Fruit fly (Drosophila melanogaster) whole organism, pupa: ENCODE results near the gene CG15742.

Experiments used
- CG10348 ChIP-seq: fragments of 200-800 bp; sonication (Bioruptor generic); IDR thresholded peaks from 2 replicates; pipeline ENCODE4 v1.3.6; 2022; ENCODE audit warnings: missing biosample characterization, missing genetic modification characterization
- CG12605 ChIP-seq: fragments of 200-800 bp; sonication (Bioruptor generic); IDR thresholded peaks from 2 replicates; pipeline ENCODE4 v1.3.6; 2022; ENCODE audit warnings: missing biosample characterization, missing genetic modification characterization
- CG13204 ChIP-seq: fragments of 200-800 bp; sonication (Bioruptor generic); optimal IDR thresholded peaks from 2 replicates; lab custom pipeline; 2018; ENCODE audit warnings: missing biosample characterization, mild to moderate bottlenecking, missing genetic modification characterization, moderate library complexity
- CG14655 ChIP-seq: fragments of 200-800 bp; sonication (Bioruptor generic); optimal IDR thresholded peaks from 3 replicates; lab custom pipeline; 2017; ENCODE audit warnings: mild to moderate bottlenecking, missing biosample characterization, missing genetic modification reagents, missing genetic modification characterization
- CG15710 ChIP-seq: fragments of 200-800 bp; sonication (Bioruptor generic); optimal IDR thresholded peaks from 2 replicates; lab custom pipeline; 2018; ENCODE audit warnings: missing biosample characterization, mild to moderate bottlenecking, missing genetic modification characterization, moderate library complexity
- CG17806 ChIP-seq: fragments of 200-800 bp; sonication (Bioruptor generic); optimal IDR thresholded peaks from 2 replicates; lab custom pipeline; 2018; ENCODE audit warnings: missing biosample characterization, mild to moderate bottlenecking, missing genetic modification characterization, moderate library complexity
- CG32121 ChIP-seq: fragments of 200-800 bp; sonication (Bioruptor generic); IDR thresholded peaks from 2 replicates; pipeline ENCODE4 v1.3.6; 2022; ENCODE audit warnings: missing biosample characterization, missing genetic modification characterization
- CG34367 ChIP-seq: fragments of 200-800 bp; sonication (Bioruptor generic); optimal IDR thresholded peaks from 2 replicates; lab custom pipeline; 2018; ENCODE audit warnings: missing biosample characterization, mild to moderate bottlenecking, missing genetic modification characterization
- CG4496 ChIP-seq: fragments of 200-800 bp; sonication (Bioruptor generic); IDR thresholded peaks from 3 replicates; pipeline ENCODE4 v1.3.6; 2022; ENCODE audit warnings: missing biosample characterization, missing genetic modification characterization
- CG8159 ChIP-seq: fragments of 200-800 bp; sonication (Bioruptor generic); optimal IDR thresholded peaks from 3 replicates; lab custom pipeline; 2018; ENCODE audit warnings: missing biosample characterization, mild to moderate bottlenecking, missing genetic modification characterization, moderate library complexity
- CG8301 ChIP-seq: fragments of 200-800 bp; sonication (Bioruptor generic); optimal IDR thresholded peaks from 2 replicates; lab custom pipeline; 2018; ENCODE audit warnings: missing biosample characterization, mild to moderate bottlenecking, missing genetic modification characterization
- CG9948 ChIP-seq: fragments of 200-800 bp; sonication (Bioruptor generic); optimal IDR thresholded peaks from 2 replicates; lab custom pipeline; 2018; ENCODE audit warnings: missing biosample characterization, mild to moderate bottlenecking, missing genetic modification characterization, moderate library complexity
- D1 ChIP-seq: fragments of 200-800 bp; sonication (Bioruptor generic); optimal IDR thresholded peaks from 2 replicates; lab custom pipeline; 2018; ENCODE audit warnings: missing biosample characterization, mild to moderate bottlenecking, missing genetic modification characterization, moderate library complexity
- EcR ChIP-seq: fragments of 200-800 bp; sonication (Bioruptor generic); optimal IDR thresholded peaks from 3 replicates; lab custom pipeline; 2019; ENCODE audit warnings: missing biosample characterization, missing genetic modification characterization, mild to moderate bottlenecking, moderate library complexity, missing genetic modification reagents
- Ets98B ChIP-seq: fragments of 200-800 bp; sonication (Bioruptor generic); IDR thresholded peaks from 2 replicates; pipeline ENCODE4 v1.3.6; 2022; ENCODE audit warnings: missing biosample characterization, missing genetic modification characterization
- Pif1A ChIP-seq: fragments of 200-800 bp; sonication (Bioruptor generic); optimal IDR thresholded peaks from 3 replicates; lab custom pipeline; 2016; ENCODE audit warnings: missing biosample characterization, missing genetic modification characterization
- Pif1B ChIP-seq: fragments of 200-800 bp; sonication (Bioruptor generic); optimal IDR thresholded peaks from 3 replicates; lab custom pipeline; 2016; ENCODE audit warnings: missing biosample characterization, missing genetic modification characterization
- Snoo ChIP-seq: fragments of 200-800 bp; sonication (Bioruptor generic); optimal IDR thresholded peaks from 3 replicates; lab custom pipeline; 2017; ENCODE audit warnings: missing biosample characterization, mild to moderate bottlenecking, missing genetic modification characterization, inconsistent platforms
- fd96Ca ChIP-seq: fragments of 200-800 bp; sonication (Bioruptor generic); IDR thresholded peaks from 3 replicates; pipeline ENCODE4 v1.3.6; 2022; ENCODE audit warnings: missing biosample characterization, missing genetic modification characterization
- gl ChIP-seq: fragments of 200-800 bp; sonication (Bioruptor generic); optimal IDR thresholded peaks from 2 replicates; lab custom pipeline; 2018; ENCODE audit warnings: missing biosample characterization, mild to moderate bottlenecking, missing genetic modification characterization
- rn ChIP-seq: fragments of 200-800 bp; sonication (Bioruptor generic); IDR thresholded peaks from 2 replicates; pipeline ENCODE4 v1.3.6; 2022; ENCODE audit warnings: missing biosample characterization, missing genetic modification characterization

CG15742 gene

dm6 chrX:13224846-13225245, 33.4 kb downstream of the CG15742 start:
- TF ChIP-seq D1 (tag; lab: Kevin White, UChicago) (no peak), CG32121 (GFP tag; lab: Robert Waterston, UW) (no peak), CG10348 (no peak), CG14655 (no peak), CG8159 (tag; lab: Kevin White, UChicago) (no peak), CG34367 (no peak), Snoo (tag; lab: Kevin White, UChicago) (no peak), CG12605 (GFP tag; lab: Robert Waterston, UW) (no peak), CG13204 (no peak), EcR (GFP tag; lab: Kevin White, UChicago) (no peak), gl (tag; lab: Kevin White, UChicago) (no peak), CG15710 (tag; lab: Kevin White, UChicago) (no peak), CG17806 (tag; lab: Kevin White, UChicago) (no peak), Pif1B (no peak), Pif1A (no peak)

- TF ChIP-seq Pif1B: no peak
- TF ChIP-seq CG4496: peak; percentile 36; the same call in 1 of the 3 replicates
- peak; percentile 64 for TF ChIP-seq Ets98B (GFP tag; lab: Robert Waterston, UW)
- no peak for TF ChIP-seq CG12605 (GFP tag; lab: Robert Waterston, UW)
- peak; percentile 56; the same call in 1 of the 2 replicates for TF ChIP-seq CG32121 (GFP tag; lab: Robert Waterston, UW)
- peak; percentile 19 for TF ChIP-seq CG14655
- 0 out of 3 replicates have a peak, but pooled peaks have one; percentile 27 for TF ChIP-seq fd96Ca (GFP tag; lab: Robert Waterston, UW)
- peak; percentile 28 for TF ChIP-seq CG8301 (tag; lab: Kevin White, UChicago)
Measured at dm6 chrX:13221835-13222234, 36.5 kb downstream of the CG15742 start.

DNA sequence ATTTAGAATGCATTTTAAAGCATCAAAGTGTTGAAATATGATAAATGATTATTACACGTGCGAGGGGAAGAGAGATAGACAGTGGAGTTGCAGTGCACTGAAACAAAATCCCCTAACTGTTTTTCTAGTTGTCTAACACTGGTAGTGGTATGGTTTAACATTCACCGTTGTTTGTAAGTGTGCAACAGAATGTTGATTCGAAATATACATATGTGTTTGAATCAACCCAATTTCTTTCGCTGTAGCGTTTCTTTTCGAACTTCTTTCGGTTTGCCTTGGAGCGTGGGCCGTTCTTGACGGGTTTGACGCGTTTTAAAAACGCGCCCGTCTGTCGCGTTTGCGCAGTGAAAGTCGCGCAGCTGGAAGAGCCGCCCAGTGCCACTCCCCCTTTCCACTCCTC, 37.0 kb downstream of the CG15742 start:
- TF ChIP-seq CG8159 (tag; lab: Kevin White, UChicago) (no peak), CG14655 (peak; percentile 11), Snoo (tag; lab: Kevin White, UChicago) (peak; percentile 38), CG4496 (peak; percentile 56; the same call in 1 of the 3 replicates), Ets98B (GFP tag; lab: Robert Waterston, UW) (no peak), CG10348 (no peak), EcR (GFP tag; lab: Kevin White, UChicago) (no peak), CG15710 (tag; lab: Kevin White, UChicago) (no peak), CG17806 (tag; lab: Kevin White, UChicago) (no peak), CG32121 (GFP tag; lab: Robert Waterston, UW) (peak; percentile 19; the same call in 1 of the 2 replicates), CG9948 (tag; lab: Kevin White, UChicago) (no peak), CG13204 (no peak), CG34367 (no peak), rn (GFP tag; lab: Robert Waterston, UW) (no peak), Pif1A (peak; percentile 35), gl (tag; lab: Kevin White, UChicago) (no peak), fd96Ca (GFP tag; lab: Robert Waterston, UW) (0 out of 3 replicates have a peak, but pooled peaks have one; percentile 15), D1 (tag; lab: Kevin White, UChicago) (no peak), CG12605 (GFP tag; lab: Robert Waterston, UW) (no peak), Pif1B (peak; percentile 19), CG8301 (tag; lab: Kevin White, UChicago) (peak; percentile 33)

DNA sequence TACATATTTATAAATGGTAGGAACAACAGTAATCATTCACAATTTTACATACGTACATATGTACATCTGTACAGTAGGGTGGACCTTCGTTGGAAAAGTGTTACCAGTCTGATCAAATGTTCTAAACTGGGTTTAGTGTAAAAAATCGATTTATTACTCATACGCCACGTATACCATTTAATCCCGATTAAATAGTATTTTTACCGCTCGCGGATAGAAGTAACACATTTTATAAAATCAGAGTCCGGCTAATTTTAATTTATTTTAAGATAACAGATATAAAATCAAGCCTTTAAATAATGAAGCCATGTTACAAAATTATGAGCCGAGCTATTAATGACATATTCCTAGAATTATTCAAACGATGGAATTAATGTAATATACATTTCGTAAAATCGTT, 37.9 kb downstream of the CG15742 start:
- TF ChIP-seq rn (GFP tag; lab: Robert Waterston, UW) (no peak), CG8159 (tag; lab: Kevin White, UChicago) (peak; percentile 54)

DNA sequence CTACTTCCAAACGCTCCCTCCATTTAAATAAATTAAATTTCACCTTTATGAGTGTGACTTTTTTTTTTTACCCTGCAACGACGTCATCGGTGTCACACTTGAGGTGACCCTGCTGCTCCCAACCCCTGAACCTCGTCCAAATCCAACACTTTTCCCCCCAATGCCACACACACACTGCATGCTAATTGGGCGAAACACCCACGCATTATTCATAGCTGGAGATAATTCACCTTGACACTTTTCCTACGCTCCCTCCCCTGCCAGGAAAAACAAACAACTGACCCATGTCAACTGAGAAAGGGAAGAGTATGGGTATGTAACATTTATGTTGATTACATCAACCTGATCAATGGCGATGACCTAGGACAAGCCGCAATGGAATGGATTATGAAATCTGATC, 39.0 kb downstream of the CG15742 start:
- no peak for TF ChIP-seq CG8159 (tag; lab: Kevin White, UChicago)
- no peak for TF ChIP-seq Pif1A
- no peak for TF ChIP-seq CG15710 (tag; lab: Kevin White, UChicago)
- no peak for TF ChIP-seq EcR (GFP tag; lab: Kevin White, UChicago)
- TF ChIP-seq CG12605 (GFP tag; lab: Robert Waterston, UW): no peak
- no peak for TF ChIP-seq CG34367

DNA sequence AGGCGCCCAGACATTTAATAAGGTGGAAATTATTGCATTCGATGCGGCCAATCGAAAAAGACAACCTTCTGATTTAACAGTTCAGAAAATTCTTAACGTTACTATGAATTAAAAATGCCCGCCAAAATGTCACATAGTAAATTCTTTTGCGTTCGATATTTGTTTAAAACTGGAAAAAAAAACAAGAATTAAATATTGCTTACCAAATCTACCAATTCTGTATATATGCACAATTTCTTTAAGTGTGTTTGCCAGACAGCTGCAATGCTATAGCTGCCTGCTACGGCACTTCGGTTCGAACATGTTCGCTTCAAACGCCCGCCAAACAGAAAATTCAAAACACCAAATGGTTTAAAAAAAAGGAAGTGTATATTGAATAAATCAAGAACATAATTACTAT, 44.2 kb downstream of the CG15742 start:
- TF ChIP-seq EcR (GFP tag; lab: Kevin White, UChicago): no peak
- peak; percentile 48 for TF ChIP-seq CG9948 (tag; lab: Kevin White, UChicago)
- TF ChIP-seq CG13204: no peak
- peak; percentile 43; the same call in 1 of the 2 replicates for TF ChIP-seq rn (GFP tag; lab: Robert Waterston, UW)
- TF ChIP-seq Pif1A: peak; percentile 59
- peak; percentile 62 for TF ChIP-seq CG17806 (tag; lab: Kevin White, UChicago)
- TF ChIP-seq CG12605 (GFP tag; lab: Robert Waterston, UW): peak; percentile 51; the same call in 1 of the 2 replicates
- TF ChIP-seq CG14655: peak; percentile 64
- TF ChIP-seq Snoo (tag; lab: Kevin White, UChicago): peak; percentile 38
- peak; percentile 34 for TF ChIP-seq CG15710 (tag; lab: Kevin White, UChicago)
- peak; percentile 50 for TF ChIP-seq CG8159 (tag; lab: Kevin White, UChicago)
- TF ChIP-seq Pif1B: peak; percentile 27
- TF ChIP-seq CG34367: peak; percentile 44
- TF ChIP-seq Ets98B (GFP tag; lab: Robert Waterston, UW): peak; percentile 80
- TF ChIP-seq CG10348: no peak
- TF ChIP-seq fd96Ca (GFP tag; lab: Robert Waterston, UW): peak; percentile 54; the same call in 2 of the 3 replicates
- TF ChIP-seq CG4496: peak; percentile 81
- peak; percentile 61 for TF ChIP-seq D1 (tag; lab: Kevin White, UChicago)
- no peak for TF ChIP-seq gl (tag; lab: Kevin White, UChicago)
- TF ChIP-seq CG8301 (tag; lab: Kevin White, UChicago): peak; percentile 60
- peak; percentile 66; the same call in 1 of the 2 replicates for TF ChIP-seq CG32121 (GFP tag; lab: Robert Waterston, UW)
- TF ChIP-seq, all 21 proteins: peak for 17
